Worm (Caenorhabditis elegans) whole organism, midembryonic: ENCODE measurements around the gene F19C7.3.

Experiments used
- T22C8.4 ChIP-seq: fragments of 200-800 bp; sonication (Bioruptor generic); IDR thresholded peaks from 2 replicates; pipeline ENCODE4 v1.3.6; 2022; ENCODE audit warnings: missing genetic modification characterization, missing compliant biosample characterization
- cog-1 ChIP-seq: sonication (generic microtip); optimal IDR thresholded peaks from 2 replicates; lab custom pipeline; 2016; ENCODE audit warnings: missing genetic modification characterization, missing compliant biosample characterization
- flt-1 ChIP-seq: fragments of 200-800 bp; sonication (Bioruptor generic); IDR thresholded peaks from 2 replicates; pipeline ENCODE4 v1.3.6; 2022; ENCODE audit warnings: missing genetic modification characterization, missing compliant biosample characterization
- klf-2 ChIP-seq: fragments of 200-800 bp; sonication (Bioruptor generic); conservative IDR thresholded peaks from 2 replicates; pipeline ENCODE4 v1.3.6; 2022; ENCODE audit warnings: missing genetic modification reagents, missing genetic modification characterization, missing compliant biosample characterization
- med-1 ChIP-seq: sonication (generic microtip); optimal IDR thresholded peaks from 2 replicates; lab custom pipeline; 2017; ENCODE audit warnings: missing genetic modification characterization, mild to moderate bottlenecking, missing compliant biosample characterization, antibody characterized with exemption, missing genetic modification reagents; ENCODE audit not compliant: insufficient read depth
- ref-1 ChIP-seq: fragments of 200-800 bp; sonication (Bioruptor generic); conservative IDR thresholded peaks from 2 replicates; pipeline ENCODE4 v1.3.6; 2022; ENCODE audit warnings: missing genetic modification reagents, missing genetic modification characterization, missing compliant biosample characterization
- tab-1 ChIP-seq: fragments of 200-800 bp; sonication (Bioruptor generic); IDR thresholded peaks from 2 replicates; pipeline ENCODE4 v1.3.6; 2022; ENCODE audit warnings: missing genetic modification characterization, missing compliant biosample characterization
- ztf-29 ChIP-seq: fragments of 200-800 bp; sonication (Bioruptor generic); IDR thresholded peaks from 2 replicates; pipeline ENCODE4 v1.3.6; 2022; ENCODE audit warnings: missing genetic modification reagents, missing genetic modification characterization, missing compliant biosample characterization

DNA sequence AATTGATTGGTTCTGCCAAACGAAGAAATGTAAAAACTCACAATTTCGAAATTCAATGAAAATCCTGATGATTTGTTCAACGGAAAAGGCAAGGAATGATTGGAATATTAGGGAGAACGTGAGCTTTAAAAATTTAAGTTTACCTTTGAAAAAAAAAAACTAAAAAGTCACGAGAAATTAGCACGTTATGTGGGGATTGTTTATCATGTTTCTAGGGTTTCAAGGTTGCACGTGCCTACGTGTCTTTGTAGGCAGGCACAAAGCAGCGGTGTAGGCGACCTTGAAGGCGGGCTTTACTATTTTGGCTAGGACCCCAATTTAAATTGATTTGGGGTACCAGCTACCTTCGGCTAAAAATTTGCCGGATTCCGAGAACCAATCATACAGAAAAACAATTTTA, 29.6 kb upstream of the F19C7.3 start, which contains the start of gene F28E10.4:
- TF ChIP-seq cog-1 (no peak), T22C8.4 (no peak), ref-1 (GFP tag; lab: Robert Waterston, UW) (no peak), tab-1 (GFP tag; lab: Robert Waterston, UW) (no peak), flt-1 (no peak), med-1 (no peak), klf-2 (GFP tag; lab: Robert Waterston, UW) (no peak), ztf-29 (GFP tag; lab: Robert Waterston, UW) (no peak)
